Fruit fly (Drosophila melanogaster) whole organism, pupa: ENCODE data around the gene CG13067.

Source experiments
- CG10348 ChIP-seq: fragments of 200-800 bp; sonication (Bioruptor generic); IDR thresholded peaks from 2 replicates; pipeline ENCODE4 v1.3.6; 2022; ENCODE audit warnings: missing biosample characterization, missing genetic modification characterization
- CG12605 ChIP-seq: fragments of 200-800 bp; sonication (Bioruptor generic); IDR thresholded peaks from 2 replicates; pipeline ENCODE4 v1.3.6; 2022; ENCODE audit warnings: missing biosample characterization, missing genetic modification characterization
- CG13204 ChIP-seq: fragments of 200-800 bp; sonication (Bioruptor generic); optimal IDR thresholded peaks from 2 replicates; lab custom pipeline; 2018; ENCODE audit warnings: missing biosample characterization, mild to moderate bottlenecking, missing genetic modification characterization, moderate library complexity
- CG14655 ChIP-seq: fragments of 200-800 bp; sonication (Bioruptor generic); optimal IDR thresholded peaks from 3 replicates; lab custom pipeline; 2017; ENCODE audit warnings: mild to moderate bottlenecking, missing biosample characterization, missing genetic modification reagents, missing genetic modification characterization
- CG15710 ChIP-seq: fragments of 200-800 bp; sonication (Bioruptor generic); optimal IDR thresholded peaks from 2 replicates; lab custom pipeline; 2018; ENCODE audit warnings: missing biosample characterization, mild to moderate bottlenecking, missing genetic modification characterization, moderate library complexity
- CG17806 ChIP-seq: fragments of 200-800 bp; sonication (Bioruptor generic); optimal IDR thresholded peaks from 2 replicates; lab custom pipeline; 2018; ENCODE audit warnings: missing biosample characterization, mild to moderate bottlenecking, missing genetic modification characterization, moderate library complexity
- CG32121 ChIP-seq: fragments of 200-800 bp; sonication (Bioruptor generic); IDR thresholded peaks from 2 replicates; pipeline ENCODE4 v1.3.6; 2022; ENCODE audit warnings: missing biosample characterization, missing genetic modification characterization
- CG34367 ChIP-seq: fragments of 200-800 bp; sonication (Bioruptor generic); optimal IDR thresholded peaks from 2 replicates; lab custom pipeline; 2018; ENCODE audit warnings: missing biosample characterization, mild to moderate bottlenecking, missing genetic modification characterization
- CG4496 ChIP-seq: fragments of 200-800 bp; sonication (Bioruptor generic); IDR thresholded peaks from 3 replicates; pipeline ENCODE4 v1.3.6; 2022; ENCODE audit warnings: missing biosample characterization, missing genetic modification characterization
- CG8159 ChIP-seq: fragments of 200-800 bp; sonication (Bioruptor generic); optimal IDR thresholded peaks from 3 replicates; lab custom pipeline; 2018; ENCODE audit warnings: missing biosample characterization, mild to moderate bottlenecking, missing genetic modification characterization, moderate library complexity
- CG8301 ChIP-seq: fragments of 200-800 bp; sonication (Bioruptor generic); optimal IDR thresholded peaks from 2 replicates; lab custom pipeline; 2018; ENCODE audit warnings: missing biosample characterization, mild to moderate bottlenecking, missing genetic modification characterization
- CG9948 ChIP-seq: fragments of 200-800 bp; sonication (Bioruptor generic); optimal IDR thresholded peaks from 2 replicates; lab custom pipeline; 2018; ENCODE audit warnings: missing biosample characterization, mild to moderate bottlenecking, missing genetic modification characterization, moderate library complexity
- D1 ChIP-seq: fragments of 200-800 bp; sonication (Bioruptor generic); optimal IDR thresholded peaks from 2 replicates; lab custom pipeline; 2018; ENCODE audit warnings: missing biosample characterization, mild to moderate bottlenecking, missing genetic modification characterization, moderate library complexity
- EcR ChIP-seq: fragments of 200-800 bp; sonication (Bioruptor generic); optimal IDR thresholded peaks from 3 replicates; lab custom pipeline; 2019; ENCODE audit warnings: missing biosample characterization, missing genetic modification characterization, mild to moderate bottlenecking, moderate library complexity, missing genetic modification reagents
- Ets98B ChIP-seq: fragments of 200-800 bp; sonication (Bioruptor generic); IDR thresholded peaks from 2 replicates; pipeline ENCODE4 v1.3.6; 2022; ENCODE audit warnings: missing biosample characterization, missing genetic modification characterization
- Pif1A ChIP-seq: fragments of 200-800 bp; sonication (Bioruptor generic); optimal IDR thresholded peaks from 3 replicates; lab custom pipeline; 2016; ENCODE audit warnings: missing biosample characterization, missing genetic modification characterization
- Pif1B ChIP-seq: fragments of 200-800 bp; sonication (Bioruptor generic); optimal IDR thresholded peaks from 3 replicates; lab custom pipeline; 2016; ENCODE audit warnings: missing biosample characterization, missing genetic modification characterization
- Snoo ChIP-seq: fragments of 200-800 bp; sonication (Bioruptor generic); optimal IDR thresholded peaks from 3 replicates; lab custom pipeline; 2017; ENCODE audit warnings: missing biosample characterization, mild to moderate bottlenecking, missing genetic modification characterization, inconsistent platforms
- fd96Ca ChIP-seq: fragments of 200-800 bp; sonication (Bioruptor generic); IDR thresholded peaks from 3 replicates; pipeline ENCODE4 v1.3.6; 2022; ENCODE audit warnings: missing biosample characterization, missing genetic modification characterization
- gl ChIP-seq: fragments of 200-800 bp; sonication (Bioruptor generic); optimal IDR thresholded peaks from 2 replicates; lab custom pipeline; 2018; ENCODE audit warnings: missing biosample characterization, mild to moderate bottlenecking, missing genetic modification characterization
- rn ChIP-seq: fragments of 200-800 bp; sonication (Bioruptor generic); IDR thresholded peaks from 2 replicates; pipeline ENCODE4 v1.3.6; 2022; ENCODE audit warnings: missing biosample characterization, missing genetic modification characterization

Gene CG13067

dm6 chr3L:16303982-16304381 is 32.9 kb downstream of the CG13067 start, which contains the start of gene CG43249:
CG43249 (plus strand) TSS chr3L:16304282.
- TF ChIP-seq rn (GFP tag; lab: Robert Waterston, UW), result no peak
- TF ChIP-seq CG32121 (GFP tag; lab: Robert Waterston, UW), result no peak
- no peak for TF ChIP-seq CG15710
- TF ChIP-seq Pif1A, result no peak
- no peak for TF ChIP-seq CG12605 (GFP tag; lab: Robert Waterston, UW)
- TF ChIP-seq CG17806 (tag; lab: Kevin White, UChicago), result no peak
- TF ChIP-seq D1 (tag; lab: Kevin White, UChicago), result no peak
- no peak for TF ChIP-seq CG10348 (GFP tag; lab: Robert Waterston, UW)
- no peak for TF ChIP-seq fd96Ca
- no peak for TF ChIP-seq CG13204 (GFP tag; lab: Kevin White, UChicago)
- no peak for TF ChIP-seq CG14655 (GFP tag; lab: Kevin White, UChicago)
- TF ChIP-seq Pif1B (GFP tag; lab: Kevin White, UChicago), result no peak
- no peak for TF ChIP-seq Snoo
- no peak for TF ChIP-seq EcR (GFP tag; lab: Kevin White, UChicago)
- no peak for TF ChIP-seq CG9948 (tag; lab: Kevin White, UChicago)
- no peak for TF ChIP-seq CG8301 (tag; lab: Kevin White, UChicago)

- TF ChIP-seq CG8301 (tag; lab: Kevin White, UChicago), result no peak
- TF ChIP-seq rn (GFP tag; lab: Robert Waterston, UW), result no peak
- no peak for TF ChIP-seq Pif1B (GFP tag; lab: Kevin White, UChicago)
- TF ChIP-seq D1 (tag; lab: Kevin White, UChicago), result no peak
- no peak for TF ChIP-seq CG13204 (GFP tag; lab: Kevin White, UChicago)
- TF ChIP-seq Snoo, result no peak
- no peak for TF ChIP-seq EcR (GFP tag; lab: Kevin White, UChicago)
- no peak for TF ChIP-seq CG32121 (GFP tag; lab: Robert Waterston, UW)
- no peak for TF ChIP-seq CG15710
- no peak for TF ChIP-seq fd96Ca
- TF ChIP-seq Ets98B (GFP tag; lab: Robert Waterston, UW), result no peak
- TF ChIP-seq CG14655 (GFP tag; lab: Kevin White, UChicago), result no peak
- TF ChIP-seq CG17806 (tag; lab: Kevin White, UChicago), result no peak
- TF ChIP-seq Pif1A, result no peak
- TF ChIP-seq CG10348 (GFP tag; lab: Robert Waterston, UW), result no peak
- TF ChIP-seq CG12605 (GFP tag; lab: Robert Waterston, UW), result no peak
- TF ChIP-seq CG4496 (GFP tag; lab: Robert Waterston, UW), result no peak
Measured at dm6 chr3L:16305820-16306650, 35.0 kb downstream of the CG13067 start, which contains the start of the genes CG13043 and CG13063. CG13043 (minus strand) TSS chr3L:16305870. CG13063 (plus strand) TSS chr3L:16306600.

dm6 chr3L:16308380-16308779 is 37.3 kb downstream of the CG13067 start, which contains the start of gene CG13042:
CG13042 (minus strand) TSS chr3L:16308480.
- no peak for TF ChIP-seq fd96Ca
- TF ChIP-seq CG4496 (GFP tag; lab: Robert Waterston, UW), result 0 out of 3 replicates have a peak, but pooled peaks have one; percentile 37

- TF ChIP-seq gl (tag; lab: Kevin White, UChicago) (no peak), rn (GFP tag; lab: Robert Waterston, UW) (peak; percentile 42; the same call in 1 of the 2 replicates), Ets98B (GFP tag; lab: Robert Waterston, UW) (peak; percentile 84), CG15710 (no peak), D1 (tag; lab: Kevin White, UChicago) (no peak), CG12605 (GFP tag; lab: Robert Waterston, UW) (no peak), CG9948 (tag; lab: Kevin White, UChicago) (no peak), CG4496 (GFP tag; lab: Robert Waterston, UW) (peak; percentile 86), Snoo (no peak), CG34367 (no peak), CG14655 (GFP tag; lab: Kevin White, UChicago) (peak; percentile 78), EcR (GFP tag; lab: Kevin White, UChicago) (no peak), CG10348 (GFP tag; lab: Robert Waterston, UW) (peak; percentile 51), Pif1A (peak; percentile 13), CG13204 (GFP tag; lab: Kevin White, UChicago) (no peak), CG8159 (no peak), CG32121 (GFP tag; lab: Robert Waterston, UW) (peak; percentile 48; the same call in 1 of the 2 replicates), fd96Ca (peak; percentile 89), Pif1B (GFP tag; lab: Kevin White, UChicago) (no peak), CG17806 (tag; lab: Kevin White, UChicago) (peak; percentile 9), CG8301 (tag; lab: Kevin White, UChicago) (peak; percentile 74)
Measured at dm6 chr3L:16309972-16310371, 38.9 kb downstream of the CG13067 start.

dm6 chr3L:16313985-16314384 is 42.9 kb downstream of the CG13067 start, which contains the start of gene CG13062:
CG13062 (plus strand) TSS chr3L:16314285.
- TF ChIP-seq D1 (tag; lab: Kevin White, UChicago), result no peak
- TF ChIP-seq CG34367, result no peak
- TF ChIP-seq Ets98B (GFP tag; lab: Robert Waterston, UW), result no peak
- no peak for TF ChIP-seq EcR (GFP tag; lab: Kevin White, UChicago)
- TF ChIP-seq CG32121 (GFP tag; lab: Robert Waterston, UW), result 0 out of 2 replicates have a peak, but pooled peaks have one; percentile 21
